Worm (Caenorhabditis elegans) whole organism, L2 larva: ENCODE data around the gene sod-4.

Source experiments
- C34F6.9 ChIP-seq: fragments of 150-350 bp; optimal IDR thresholded peaks from 2 replicates; lab custom pipeline; 2014; ENCODE audit warnings: missing biosample characterization, missing genetic modification characterization
- F13H6.1 ChIP-seq: sonication (generic microtip); optimal IDR thresholded peaks from 2 replicates; lab custom pipeline; 2016; ENCODE audit warnings: missing genetic modification characterization, missing compliant biosample characterization
- aly-2 ChIP-seq: fragments of 150-350 bp; optimal IDR thresholded peaks from 2 replicates; lab custom pipeline; 2014; ENCODE audit warnings: missing biosample characterization, missing genetic modification characterization
- blmp-1 ChIP-seq: sonication (generic microtip); optimal IDR thresholded peaks from 2 replicates; lab custom pipeline; 2017; ENCODE audit warnings: missing genetic modification characterization, mild to moderate bottlenecking, missing compliant biosample characterization, antibody characterized with exemption, moderate library complexity; ENCODE audit not compliant: insufficient read depth
- ceh-16 ChIP-seq: fragments of 150-350 bp; optimal IDR thresholded peaks from 2 replicates; lab custom pipeline; 2014; ENCODE audit warnings: missing biosample characterization, missing genetic modification characterization
- ceh-82 ChIP-seq: fragments of 150-350 bp; optimal IDR thresholded peaks from 2 replicates; lab custom pipeline; 2014; ENCODE audit warnings: missing biosample characterization, missing genetic modification characterization
- crh-2 ChIP-seq: sonication (generic microtip); optimal IDR thresholded peaks from 2 replicates; lab custom pipeline; 2017; ENCODE audit warnings: missing biosample characterization, missing genetic modification characterization
- egl-27 ChIP-seq: sonication (generic microtip); optimal IDR thresholded peaks from 3 replicates; lab custom pipeline; 2017; ENCODE audit warnings: missing biosample characterization, missing genetic modification reagents, missing genetic modification characterization
- elt-1 ChIP-seq: fragments of 150-350 bp; optimal IDR thresholded peaks from 2 replicates; lab custom pipeline; 2014; ENCODE audit warnings: missing biosample characterization, missing genetic modification characterization
- gmeb-1 ChIP-seq: fragments of 150-350 bp; optimal IDR thresholded peaks from 2 replicates; lab custom pipeline; 2014; ENCODE audit warnings: missing biosample characterization, missing genetic modification characterization
- lin-13 ChIP-seq: fragments of 150-350 bp; optimal IDR thresholded peaks from 2 replicates; lab custom pipeline; 2014; ENCODE audit warnings: missing biosample characterization, missing genetic modification reagents, missing genetic modification characterization
- lin-39 ChIP-seq: fragments of 150-350 bp; optimal IDR thresholded peaks from 2 replicates; lab custom pipeline; 2014; ENCODE audit warnings: missing biosample characterization, missing genetic modification reagents, missing genetic modification characterization
- lsy-2 ChIP-seq, 2 experiments: fragments of 150-350 bp in 1 of 2; sonication (generic microtip) in 1 of 2; optimal IDR thresholded peaks; 2 replicates each; lab custom pipeline; 2014 to 2017; ENCODE audit warnings: missing biosample characterization in 2 of 2, missing genetic modification characterization in 2 of 2
- mab-5 ChIP-seq: fragments of 150-350 bp; optimal IDR thresholded peaks from 2 replicates; lab custom pipeline; 2014; ENCODE audit warnings: missing biosample characterization, missing genetic modification characterization
- mdl-1 ChIP-seq, 2 experiments: fragments of 150-350 bp in 1 of 2; sonication (generic microtip) in 1 of 2; optimal IDR thresholded peaks; 2 replicates each; lab custom pipeline; 2017; ENCODE audit warnings: missing biosample characterization in 2 of 2, missing genetic modification characterization in 2 of 2
- nhr-10 ChIP-seq: sonication (generic microtip); optimal IDR thresholded peaks from 2 replicates; lab custom pipeline; 2017; ENCODE audit warnings: missing biosample characterization, missing genetic modification characterization
- nhr-21 ChIP-seq: fragments of 150-350 bp; optimal IDR thresholded peaks from 2 replicates; lab custom pipeline; 2014; ENCODE audit warnings: missing biosample characterization, missing genetic modification characterization
- nhr-25 ChIP-seq: fragments of 150-350 bp; sonication (generic microtip); optimal IDR thresholded peaks from 3 replicates; lab custom pipeline; 2014; ENCODE audit warnings: missing biosample characterization, missing genetic modification characterization
- nhr-6 ChIP-seq: fragments of 150-350 bp; optimal IDR thresholded peaks from 2 replicates; lab custom pipeline; 2014; ENCODE audit warnings: missing biosample characterization, missing genetic modification characterization
- nhr-77 ChIP-seq: fragments of 150-350 bp; optimal IDR thresholded peaks from 2 replicates; lab custom pipeline; 2014; ENCODE audit warnings: missing biosample characterization, missing genetic modification characterization
- peb-1 ChIP-seq: fragments of 150-350 bp; optimal IDR thresholded peaks from 2 replicates; lab custom pipeline; 2014; ENCODE audit warnings: missing biosample characterization, missing genetic modification characterization
- skn-1 ChIP-seq: sonication (generic microtip); optimal IDR thresholded peaks from 2 replicates; lab custom pipeline; 2017; ENCODE audit warnings: missing biosample characterization, missing genetic modification characterization
- sma-9 ChIP-seq, 2 experiments: fragments of 150-350 bp in 1 of 2; sonication (generic microtip) in 1 of 2; optimal IDR thresholded peaks; 2 replicates each; lab custom pipeline; 2014 to 2016; ENCODE audit warnings: missing genetic modification characterization in 2 of 2, mild to moderate bottlenecking in 1 of 2, missing biosample characterization in 1 of 2, missing compliant biosample characterization in 1 of 2, missing genetic modification reagents in 1 of 2, moderate library complexity in 1 of 2
- snpc-4 ChIP-seq: fragments of 150-350 bp; optimal IDR thresholded peaks from 2 replicates; lab custom pipeline; 2014; ENCODE audit warnings: missing biosample characterization, missing genetic modification characterization
- unc-39 ChIP-seq: fragments of 150-350 bp; optimal IDR thresholded peaks from 2 replicates; lab custom pipeline; 2014; ENCODE audit warnings: missing biosample characterization, missing genetic modification characterization
- unc-55 ChIP-seq: fragments of 150-350 bp; sonication (generic microtip); optimal IDR thresholded peaks from 3 replicates; lab custom pipeline; 2014; ENCODE audit warnings: missing biosample characterization, missing genetic modification reagents, missing genetic modification characterization
- unc-62 ChIP-seq: fragments of 150-350 bp; optimal IDR thresholded peaks from 2 replicates; lab custom pipeline; 2014; ENCODE audit warnings: missing biosample characterization, missing genetic modification reagents, missing genetic modification characterization
- ztf-11 ChIP-seq: sonication (generic microtip); optimal IDR thresholded peaks from 2 replicates; lab custom pipeline; 2017; ENCODE audit warnings: missing biosample characterization, missing genetic modification characterization
- ztf-4 ChIP-seq: fragments of 150-350 bp; optimal IDR thresholded peaks from 2 replicates; lab custom pipeline; 2014; ENCODE audit warnings: missing biosample characterization, missing genetic modification characterization

sod-4 gene

ce11 chrIII:9544125-9544524 lies 44.0 kb upstream of the sod-4 start, which contains the start of gene ZK1098.9:
Gene ZK1098.9, plus strand, starts transcription at chrIII:9544425.
- TF ChIP-seq lin-39 (tag; lab: Kevin White, UChicago) (no peak), nhr-10 (tag; lab: Kevin White, UChicago) (no peak), unc-55 (GFP tag; lab: Kevin White, UChicago) (no peak), mdl-1 (tag; optimal IDR thresholded peaks at IDR 0.05; lab: Kevin White, UChicago) (no peak), unc-39 (tag; lab: Kevin White, UChicago) (no peak), snpc-4 (no peak)

ce11 chrIII:9542816-9543215 lies 42.6 kb upstream of the sod-4 start, which contains the start of gene eif-2Balpha:
Gene eif-2Balpha, plus strand, starts transcription at chrIII:9543119.
- TF ChIP-seq ceh-16 (tag; lab: Kevin White, UChicago) (no peak), C34F6.9 (peak; percentile 83), ztf-11 (tag; lab: Kevin White, UChicago) (no peak), gmeb-1 (tag; lab: Kevin White, UChicago) (peak; percentile 51), mab-5 (no peak), lsy-2 (tag; optimal IDR thresholded peaks at IDR 0.05; lab: Kevin White, UChicago) (peak; percentile 32 to 83), unc-55 (GFP tag; lab: Kevin White, UChicago) (peak; percentile 89), aly-2 (tag; lab: Kevin White, UChicago) (no peak), crh-2 (tag; lab: Kevin White, UChicago) (peak; percentile 16), egl-27 (tag; lab: Kevin White, UChicago) (no peak)

- TF ChIP-seq nhr-21 (tag; lab: Kevin White, UChicago) (no peak), ceh-16 (tag; lab: Kevin White, UChicago) (no peak), nhr-25 (tag; lab: Kevin White, UChicago) (no peak), nhr-77 (tag; lab: Kevin White, UChicago) (no peak), nhr-6 (tag; lab: Kevin White, UChicago) (no peak), sma-9 (GFP tag; optimal IDR thresholded peaks at IDR 0.05; lab: Kevin White, UChicago) (no peak), sma-9 (tag; optimal IDR thresholded peaks at IDR 0.05; lab: Kevin White, UChicago) (no peak), unc-55 (GFP tag; lab: Kevin White, UChicago) (no peak), ztf-11 (tag; lab: Kevin White, UChicago) (no peak), gmeb-1 (tag; lab: Kevin White, UChicago) (no peak), aly-2 (tag; lab: Kevin White, UChicago) (no peak), lin-39 (tag; lab: Kevin White, UChicago) (no peak), nhr-10 (tag; lab: Kevin White, UChicago) (no peak), F13H6.1 (no peak), C34F6.9 (no peak), ceh-82 (no peak), blmp-1 (tag; lab: Kevin White, UChicago) (no peak), ztf-4 (tag; lab: Kevin White, UChicago) (no peak)
These were observed 42.1 kb upstream of the sod-4 start, which contains the start of gene mut-7 for ce11 chrIII:9542280-9542679. Gene mut-7, minus strand, starts transcription at chrIII:9542380.

- no peak for TF ChIP-seq elt-1 (tag; lab: Kevin White, UChicago)
- no peak for TF ChIP-seq skn-1
- peak in 1 of 2 experiments; percentile 60 for TF ChIP-seq lsy-2 (tag; optimal IDR thresholded peaks at IDR 0.05; lab: Kevin White, UChicago)
- peak; percentile 51 for TF ChIP-seq unc-55 (GFP tag; lab: Kevin White, UChicago)
- no peak for TF ChIP-seq snpc-4
- peak; percentile 16 for TF ChIP-seq lin-13 (GFP tag; lab: Kevin White, UChicago)
- TF ChIP-seq C34F6.9: peak; percentile 65
These were observed 38.5 kb upstream of the sod-4 start, which contains the start of gene ZK1098.3 for ce11 chrIII:9538655-9539155. Gene ZK1098.3, minus strand, starts transcription at chrIII:9538705.

- TF ChIP-seq mdl-1 (tag; optimal IDR thresholded peaks at IDR 0.05; lab: Kevin White, UChicago): no peak
- TF ChIP-seq unc-62 (GFP tag; lab: Kevin White, UChicago): no peak
- TF ChIP-seq peb-1 (tag; lab: Kevin White, UChicago): no peak
- no peak for TF ChIP-seq ztf-4 (tag; lab: Kevin White, UChicago)
- peak; percentile 60 for TF ChIP-seq crh-2 (tag; lab: Kevin White, UChicago)
- TF ChIP-seq unc-55 (GFP tag; lab: Kevin White, UChicago): peak; percentile 31
- peak; percentile 48 for TF ChIP-seq C34F6.9
- peak in 1 of 2 experiments; percentile 56 for TF ChIP-seq lsy-2 (tag; optimal IDR thresholded peaks at IDR 0.05; lab: Kevin White, UChicago)
- TF ChIP-seq, all 48 proteins: peak for 4
These were observed 28.6 kb upstream of the sod-4 start, which contains the start of gene ZK1098.2 for ce11 chrIII:9528824-9529223. Gene ZK1098.2, plus strand, starts transcription at chrIII:9529159.
